Fruit fly (Drosophila melanogaster): ENCODE measurements around the gene Atet.

The Atet gene

dm6 chr2L:4385387-4386279 lies 51.9 kb downstream of the Atet start, which contains the start of gene Vps53 (continued):
- TF ChIP-seq peb (GFP tag; IDR thresholded peaks at IDR 0.05) (no peak), Dip2 (GFP tag; IDR thresholded peaks at IDR 0.05) (no peak), Stat92E (GFP tag; optimal IDR thresholded peaks at IDR 0.05) (peak in 1 of 3 experiments; percentile 26), ci (GFP tag; IDR thresholded peaks at IDR 0.05) (no peak), org-1 (GFP tag; optimal IDR thresholded peaks at IDR 0.05) (no peak), mirr (GFP tag; optimal IDR thresholded peaks at IDR 0.05) (no peak), Ada2b (GFP tag; IDR thresholded peaks at IDR 0.05) (no peak), Dad (GFP tag; optimal IDR thresholded peaks at IDR 0.05) (no peak), CG8281 (tag; optimal IDR thresholded peaks at IDR 0.05) (no peak), chif (GFP tag; optimal IDR thresholded peaks at IDR 0.05) (no peak), Med (GFP tag) (peak; percentile 20), CG10543 (GFP tag; optimal IDR thresholded peaks at IDR 0.05) (no peak), Dip3 (GFP tag; optimal IDR thresholded peaks at IDR 0.05) (no peak), CG3726 (GFP tag; IDR thresholded peaks at IDR 0.05) (no peak), psq (GFP tag; optimal IDR thresholded peaks at IDR 0.05) (no peak), CG1603 (tag; optimal IDR thresholded peaks at IDR 0.05) (peak; percentile 14), CG5953 (GFP tag; IDR thresholded peaks at IDR 0.05) (no peak), CG17186 (GFP tag; optimal IDR thresholded peaks at IDR 0.05) (peak; percentile 100), shn (GFP tag; optimal IDR thresholded peaks at IDR 0.05) (no peak), stwl (tag; optimal IDR thresholded peaks at IDR 0.05) (peak; percentile 24), CG42726 (GFP tag; IDR thresholded peaks at IDR 0.05; ENCODE audit: partially characterized antibody) (no peak), BEAF-32 (GFP tag; optimal IDR thresholded peaks at IDR 0.05) (peak; percentile 54), az2 (GFP tag; optimal IDR thresholded peaks at IDR 0.05) (no peak), Dp (GFP tag; optimal IDR thresholded peaks at IDR 0.05) (peak; percentile 85), hth (optimal IDR thresholded peaks at IDR 0.05) (no peak), CG14441 (GFP tag; IDR thresholded peaks at IDR 0.05) (no peak), PHDP (tag; optimal IDR thresholded peaks at IDR 0.05) (no peak), Tbp (GFP tag; optimal IDR thresholded peaks at IDR 0.05) (no peak), CG34376 (GFP tag; optimal IDR thresholded peaks at IDR 0.05) (no peak), Bgb (GFP tag; IDR thresholded peaks at IDR 0.05; ENCODE audit: partially characterized antibody) (peak; percentile 20; the same call in 1 of the 2 replicates), eve (GFP tag; optimal IDR thresholded peaks at IDR 0.05) (no peak), grau (tag; optimal IDR thresholded peaks at IDR 0.05) (no peak), grn (GFP tag; optimal IDR thresholded peaks at IDR 0.05) (peak; percentile 77), C15 (GFP tag; IDR thresholded peaks at IDR 0.05) (no peak), pita (GFP tag; optimal IDR thresholded peaks at IDR 0.05) (no peak), al (GFP tag; IDR thresholded peaks at IDR 0.05) (no peak), chinmo (GFP tag; IDR thresholded peaks at IDR 0.05; ENCODE audit: partially characterized antibody) (0 out of 4 replicates have a peak, but pooled peaks have one; percentile 55), CG17829 (tag; optimal IDR thresholded peaks at IDR 0.05) (no peak), CG16813 (GFP tag; IDR thresholded peaks at IDR 0.05; ENCODE audit: partially characterized antibody) (peak; percentile 32; the same call in 1 of the 3 replicates), bbx (GFP tag; IDR thresholded peaks at IDR 0.05; ENCODE audit: partially characterized antibody) (peak; percentile 47), CG18011 (GFP tag; optimal IDR thresholded peaks at IDR 0.05) (no peak), mld (GFP tag; IDR thresholded peaks at IDR 0.05; ENCODE audit: partially characterized antibody) (no peak), CG13775 (GFP tag; optimal IDR thresholded peaks at IDR 0.05) (no peak), ara (GFP tag; IDR thresholded peaks at IDR 0.05) (no peak), Asciz (GFP tag; optimal IDR thresholded peaks at IDR 0.05) (no peak), D (optimal IDR thresholded peaks at IDR 0.05) (no peak), D (GFP tag; optimal IDR thresholded peaks at IDR 0.05) (no peak), Ets97D (GFP tag; optimal IDR thresholded peaks at IDR 0.05) (no peak), CG1602 (GFP tag; optimal IDR thresholded peaks at IDR 0.05) (no peak)

All from whole organism, embryonic.